Fruit fly (Drosophila melanogaster): Measurements from ENCODE around the gene CG32579.

Gene CG32579

DNA sequence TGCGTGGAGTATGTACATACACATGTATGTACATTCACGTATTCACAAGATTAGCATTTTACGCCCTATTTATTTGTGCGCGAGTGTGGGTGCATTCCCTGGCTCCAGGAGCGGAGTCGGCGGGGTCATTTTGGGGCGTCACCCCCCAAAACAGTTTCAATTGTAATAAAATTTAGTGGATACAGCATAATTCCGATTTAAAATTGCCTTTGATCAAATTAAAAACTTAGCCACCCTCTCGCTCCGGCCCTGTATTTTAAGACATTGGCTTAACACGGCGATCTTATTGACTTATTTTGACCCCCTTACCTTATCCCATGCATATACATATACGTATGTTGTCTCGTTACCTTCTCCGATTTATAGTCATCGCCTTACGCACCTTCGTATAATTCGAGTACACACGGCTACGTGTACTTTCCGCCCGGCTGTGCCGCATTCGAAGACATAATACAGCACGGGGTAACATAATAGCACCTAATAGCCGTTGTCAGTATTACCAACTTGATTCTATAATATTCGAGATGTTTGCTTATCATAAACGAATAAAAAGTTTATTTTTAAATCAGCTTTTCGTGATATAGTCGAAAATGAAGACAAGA lies 43.6 kb upstream of the CG32579 start (continued):
- TF ChIP-seq Ravus (GFP tag; IDR thresholded peaks at IDR 0.05) = peak; percentile 66
- TF ChIP-seq CG10267 (tag; optimal IDR thresholded peaks at IDR 0.05) = peak; percentile 17
- no peak for TF ChIP-seq Trl (optimal IDR thresholded peaks at IDR 0.05)
- peak; percentile 89 for TF ChIP-seq Trl (GFP tag; optimal IDR thresholded peaks at IDR 0.05)
- peak; percentile 58 for TF ChIP-seq btn (GFP tag; optimal IDR thresholded peaks at IDR 0.05)
- TF ChIP-seq CG12942 (GFP tag; optimal IDR thresholded peaks at IDR 0.05) = peak; percentile 65
- TF ChIP-seq Dip3 (GFP tag; optimal IDR thresholded peaks at IDR 0.05) = peak; percentile 68
- TF ChIP-seq Doc3 (GFP tag; IDR thresholded peaks at IDR 0.05; ENCODE audit: partially characterized antibody) = no peak
- peak; percentile 46 for TF ChIP-seq CG6813 (GFP tag; optimal IDR thresholded peaks at IDR 0.05)
- peak; percentile 72 for TF ChIP-seq luna (GFP tag; optimal IDR thresholded peaks at IDR 0.05)
- TF ChIP-seq CG17612 (GFP tag; IDR thresholded peaks at IDR 0.05) = peak; percentile 85
- peak; percentile 23 for TF ChIP-seq CG12299 (tag; optimal IDR thresholded peaks at IDR 0.05)
- no peak for TF ChIP-seq CG18764 (GFP tag; optimal IDR thresholded peaks at IDR 0.05)
- TF ChIP-seq CG9876 (GFP tag; optimal IDR thresholded peaks at IDR 0.05) = peak; percentile 78
- TF ChIP-seq CG14860 (GFP tag; IDR thresholded peaks at IDR 0.05; ENCODE audit: partially characterized antibody) = no peak
- TF ChIP-seq peb (GFP tag; IDR thresholded peaks at IDR 0.05) = peak; percentile 88
- peak; percentile 87 for TF ChIP-seq ken (GFP tag; IDR thresholded peaks at IDR 0.05)
- TF ChIP-seq CG11560 (tag; IDR thresholded peaks at IDR 0.05) = peak; percentile 86
- TF ChIP-seq CG9797 (GFP tag; optimal IDR thresholded peaks at IDR 0.05) = no peak
- TF ChIP-seq Dad (GFP tag; optimal IDR thresholded peaks at IDR 0.05) = peak; percentile 74
- no peak for TF ChIP-seq br (optimal IDR thresholded peaks at IDR 0.05)
- peak; percentile 90 for TF ChIP-seq Dbx (GFP tag; IDR thresholded peaks at IDR 0.05)
- TF ChIP-seq sisA (GFP tag; IDR thresholded peaks at IDR 0.05) = peak; percentile 94
- peak; percentile 68 for TF ChIP-seq NK7.1 (GFP tag; optimal IDR thresholded peaks at IDR 0.05)
- peak; percentile 75 for TF ChIP-seq CG10209 (GFP tag; optimal IDR thresholded peaks at IDR 0.05)
- no peak for TF ChIP-seq pfk (GFP tag; optimal IDR thresholded peaks at IDR 0.05)
- peak; percentile 23 for TF ChIP-seq trem (tag; optimal IDR thresholded peaks at IDR 0.05)
- TF ChIP-seq sna (GFP tag; IDR thresholded peaks at IDR 0.05; ENCODE audit: partially characterized antibody) = no peak
- peak; percentile 90 for TF ChIP-seq CG14667 (GFP tag; IDR thresholded peaks at IDR 0.05)
- peak; percentile 18; the same call in 1 of the 2 replicates for TF ChIP-seq bbx (GFP tag; IDR thresholded peaks at IDR 0.05; ENCODE audit: partially characterized antibody)
- peak; percentile 68 for TF ChIP-seq Usf (GFP tag; optimal IDR thresholded peaks at IDR 0.05)
- no peak for TF ChIP-seq CG4282 (GFP tag; optimal IDR thresholded peaks at IDR 0.05)
- peak; percentile 75 for TF ChIP-seq nom (GFP tag; optimal IDR thresholded peaks at IDR 0.05)
- TF ChIP-seq CG15011 (GFP tag; optimal IDR thresholded peaks at IDR 0.05) = peak; percentile 38
- peak; percentile 70 for TF ChIP-seq Sox100B (GFP tag; optimal IDR thresholded peaks at IDR 0.05)
- TF ChIP-seq corto (GFP tag; optimal IDR thresholded peaks at IDR 0.05) = no peak
- peak; percentile 74 for TF ChIP-seq CG30403 (GFP tag; optimal IDR thresholded peaks at IDR 0.05)
- no peak for TF ChIP-seq fd102C (GFP tag; optimal IDR thresholded peaks at IDR 0.05)
- TF ChIP-seq CG1529 (GFP tag; optimal IDR thresholded peaks at IDR 0.05) = peak; percentile 47
- TF ChIP-seq emc (GFP tag; optimal IDR thresholded peaks at IDR 0.05) = peak; percentile 31
- peak; percentile 48 for TF ChIP-seq wek (GFP tag; optimal IDR thresholded peaks at IDR 0.05)
- no peak for TF ChIP-seq D (optimal IDR thresholded peaks at IDR 0.05)
- TF ChIP-seq D (GFP tag; optimal IDR thresholded peaks at IDR 0.05) = peak; percentile 70
- peak; percentile 65 for TF ChIP-seq CG18619 (GFP tag; optimal IDR thresholded peaks at IDR 0.05)
- TF ChIP-seq YL-1 (GFP tag; optimal IDR thresholded peaks at IDR 0.05) = no peak
- no peak for TF ChIP-seq CG34224 (GFP tag; IDR thresholded peaks at IDR 0.05; ENCODE audit: partially characterized antibody)
- TF ChIP-seq org-1 (GFP tag; optimal IDR thresholded peaks at IDR 0.05) = peak; percentile 80
- peak; percentile 5 for TF ChIP-seq Nf-YB (GFP tag; optimal IDR thresholded peaks at IDR 0.05)
- peak; percentile 39 for TF ChIP-seq CG13775 (GFP tag; optimal IDR thresholded peaks at IDR 0.05)
- peak; percentile 68 for TF ChIP-seq MBD-R2 (GFP tag; IDR thresholded peaks at IDR 0.05)
- TF ChIP-seq CG7839 (tag; optimal IDR thresholded peaks at IDR 0.05) = peak; percentile 88
